Fruit fly (Drosophila melanogaster) whole organism, wandering third instar larva: ENCODE results near the gene CG11986.

ENCODE experiments used
- Abd-B ChIP-seq: fragments of >200 bp; optimal IDR thresholded peaks from 2 replicates; lab custom pipeline; 2017; ENCODE audit warnings: missing biosample characterization, missing genetic modification characterization
- CG32264 ChIP-seq: fragments of 200-800 bp; sonication (Bioruptor generic); optimal IDR thresholded peaks from 2 replicates; lab custom pipeline; 2016; ENCODE audit warnings: missing biosample characterization, missing genetic modification characterization
- CG9705 ChIP-seq: fragments of 200-800 bp; sonication (Bioruptor generic); optimal IDR thresholded peaks from 2 replicates; lab custom pipeline; 2018; ENCODE audit warnings: missing biosample characterization, mild to moderate bottlenecking, missing genetic modification characterization
- CrebA ChIP-seq: fragments of 200-800 bp; sonication (Bioruptor generic); optimal IDR thresholded peaks from 2 replicates; lab custom pipeline; 2016; ENCODE audit warnings: missing biosample characterization, mild to moderate bottlenecking, missing genetic modification characterization, borderline replicate concordance
- Dfd ChIP-seq: fragments of >200 bp; optimal IDR thresholded peaks from 2 replicates; lab custom pipeline; 2017; ENCODE audit warnings: missing biosample characterization, missing genetic modification characterization
- Dif ChIP-seq: fragments of 200-275, 200-300 bp; sonication (Bioruptor generic); optimal IDR thresholded peaks from 2 replicates; lab custom pipeline; 2018; ENCODE audit warnings: missing biosample characterization, missing genetic modification characterization; ENCODE audit not compliant: partially characterized antibody
- GATAd ChIP-seq: sonication (Bioruptor generic); optimal IDR thresholded peaks from 2 replicates; lab custom pipeline; 2016; ENCODE audit warnings: missing biosample characterization, missing genetic modification characterization
- HLH106 ChIP-seq: fragments of 200-800 bp; optimal IDR thresholded peaks from 3 replicates; lab custom pipeline; 2019; ENCODE audit warnings: missing biosample characterization, mild to moderate bottlenecking, missing genetic modification characterization, moderate library complexity
- Hr78 ChIP-seq: fragments of >200 bp; optimal IDR thresholded peaks from 2 replicates; lab custom pipeline; 2017; ENCODE audit warnings: missing biosample characterization, missing genetic modification characterization
- Hr83 ChIP-seq: fragments of 200-300 bp; sonication (Bioruptor generic); optimal IDR thresholded peaks from 2 replicates; lab custom pipeline; 2016; ENCODE audit warnings: missing biosample characterization, mild to moderate bottlenecking, missing genetic modification characterization, moderate library complexity; ENCODE audit not compliant: poor library complexity, severe bottlenecking
- Jra ChIP-seq: sonication (Bioruptor generic); optimal IDR thresholded peaks from 2 replicates; lab custom pipeline; 2016; ENCODE audit warnings: missing biosample characterization, missing genetic modification characterization
- Mio ChIP-seq: sonication (Bioruptor generic); optimal IDR thresholded peaks from 2 replicates; lab custom pipeline; 2016; ENCODE audit warnings: missing biosample characterization, missing genetic modification characterization
- Myc ChIP-seq: fragments of >200 bp; optimal IDR thresholded peaks from 2 replicates; lab custom pipeline; 2017
- N ChIP-seq: fragments of >200 bp; optimal IDR thresholded peaks from 2 replicates; lab custom pipeline; 2018; ENCODE audit warnings: missing biosample characterization, missing external identifiers, missing genetic modification characterization
- OdsH ChIP-seq: fragments of 200-800 bp; sonication (Bioruptor generic); optimal IDR thresholded peaks from 2 replicates; lab custom pipeline; 2016; ENCODE audit warnings: missing biosample characterization, mild to moderate bottlenecking, missing genetic modification characterization
- Rel ChIP-seq, 2 experiments: fragments of 200-800 bp; sonication (Bioruptor generic) in 1 of 2; optimal IDR thresholded peaks; 2 replicates in 1 of 2; 3 replicates in 1 of 2; lab custom pipeline; 2016 to 2019; ENCODE audit warnings: mild to moderate bottlenecking in 2 of 2, missing biosample characterization in 2 of 2, missing genetic modification characterization in 2 of 2, moderate library complexity in 1 of 2
- Sp1 ChIP-seq: fragments of 200-800 bp; sonication (Bioruptor generic); optimal IDR thresholded peaks from 3 replicates; lab custom pipeline; 2019; ENCODE audit warnings: missing biosample characterization, mild to moderate bottlenecking, missing genetic modification characterization, moderate library complexity
- Vsx2 ChIP-seq: fragments of 200-300, 225-300 bp; sonication (Bioruptor generic); optimal IDR thresholded peaks from 2 replicates; lab custom pipeline; 2018; ENCODE audit warnings: missing biosample characterization, missing genetic modification characterization; ENCODE audit not compliant: partially characterized antibody
- br ChIP-seq: fragments of 200-800 bp; sonication (Bioruptor generic); optimal IDR thresholded peaks from 2 replicates; lab custom pipeline; 2016; ENCODE audit warnings: missing biosample characterization, missing genetic modification characterization
- brk ChIP-seq: fragments of 200-800 bp; sonication (Bioruptor generic); optimal IDR thresholded peaks from 2 replicates; lab custom pipeline; 2016; ENCODE audit warnings: missing biosample characterization, mild to moderate bottlenecking, missing genetic modification characterization
- dl ChIP-seq, 2 experiments: fragments of 175-275, 200-275 bp in 1 of 2; fragments of 200-275 bp in 1 of 2; sonication (Bioruptor generic); optimal IDR thresholded peaks; lab custom pipeline; 2018; ENCODE audit warnings: mild to moderate bottlenecking in 2 of 2, missing biosample characterization in 2 of 2, missing genetic modification characterization in 2 of 2, moderate library complexity in 2 of 2; ENCODE audit not compliant: partially characterized antibody in 2 of 2, insufficient read depth in 1 of 2
- ey ChIP-seq: fragments of 200-800 bp; sonication (Bioruptor generic); optimal IDR thresholded peaks from 2 replicates; lab custom pipeline; 2016; ENCODE audit warnings: missing biosample characterization, missing genetic modification characterization
- foxo ChIP-seq, 2 experiments: fragments of 200-800 bp; sonication (Bioruptor generic); optimal IDR thresholded peaks; 2 replicates in 1 of 2; 3 replicates in 1 of 2; lab custom pipeline; 2016 to 2017; ENCODE audit warnings: missing biosample characterization in 2 of 2, missing genetic modification characterization in 2 of 2
- fru ChIP-seq: fragments of 200-800 bp; sonication (Bioruptor generic); optimal IDR thresholded peaks from 3 replicates; lab custom pipeline; 2016; ENCODE audit warnings: missing biosample characterization, mild to moderate bottlenecking, missing genetic modification characterization
- h ChIP-seq: fragments of 200-800 bp; sonication (Bioruptor generic); optimal IDR thresholded peaks from 3 replicates; lab custom pipeline; 2016; ENCODE audit warnings: missing biosample characterization, mild to moderate bottlenecking, missing genetic modification characterization
- jim ChIP-seq: fragments of 175-275, 200-325 bp; sonication (Bioruptor generic); optimal IDR thresholded peaks from 2 replicates; lab custom pipeline; 2016; ENCODE audit warnings: missing biosample characterization, mild to moderate bottlenecking, missing genetic modification characterization
- lola ChIP-seq: fragments of >200 bp; optimal IDR thresholded peaks from 2 replicates; lab custom pipeline; 2017; ENCODE audit warnings: missing biosample characterization, missing genetic modification characterization
- pan ChIP-seq: fragments of >200 bp; optimal IDR thresholded peaks from 2 replicates; lab custom pipeline; 2017
- psq ChIP-seq: fragments of 200-800 bp; sonication (Bioruptor generic); optimal IDR thresholded peaks from 3 replicates; lab custom pipeline; 2017; ENCODE audit warnings: missing biosample characterization, mild to moderate bottlenecking, missing genetic modification characterization, moderate library complexity
- rgr ChIP-seq: fragments of 200-800 bp; sonication (Bioruptor generic); optimal IDR thresholded peaks from 3 replicates; lab custom pipeline; 2016; ENCODE audit warnings: missing biosample characterization, mild to moderate bottlenecking, missing genetic modification characterization
- sage ChIP-seq: fragments of 200-800 bp; sonication (Bioruptor generic); optimal IDR thresholded peaks from 2 replicates; lab custom pipeline; 2016; ENCODE audit warnings: missing biosample characterization, mild to moderate bottlenecking, missing genetic modification characterization
- tai ChIP-seq: sonication (Bioruptor generic); optimal IDR thresholded peaks from 2 replicates; lab custom pipeline; 2016; ENCODE audit warnings: missing biosample characterization, missing genetic modification characterization
- usp ChIP-seq: fragments of >200 bp; optimal IDR thresholded peaks from 2 replicates; lab custom pipeline; 2017; ENCODE audit warnings: missing biosample characterization, missing genetic modification characterization
- woc ChIP-seq: sonication (Bioruptor generic); optimal IDR thresholded peaks from 2 replicates; lab custom pipeline; 2016; ENCODE audit warnings: missing biosample characterization, mild to moderate bottlenecking, missing genetic modification characterization

CG11986 gene

dm6 chr3R:8969301-8969925, 45.8 kb upstream of the CG11986 start:
- no peak for TF ChIP-seq jim (GFP tag; lab: Kevin White, UChicago)
- peak; percentile 28 for TF ChIP-seq fru (GFP tag; lab: Kevin White, UChicago)
- TF ChIP-seq psq (GFP tag; lab: Kevin White, UChicago) = peak; percentile 88

dm6 chr3R:8969926-8970306, 45.3 kb upstream of the CG11986 start:
- TF ChIP-seq OdsH (GFP tag; lab: Kevin White, UChicago) (no peak), dl (GFP tag; optimal IDR thresholded peaks at IDR 0.05; lab: Kevin White, UChicago; ENCODE audit: insufficient read depth in 1 of 2, partially characterized antibody in 2 of 2) (no peak), foxo (GFP tag; optimal IDR thresholded peaks at IDR 0.05; lab: Kevin White, UChicago) (no peak), jim (GFP tag; lab: Kevin White, UChicago) (no peak), fru (GFP tag; lab: Kevin White, UChicago) (no peak), rgr (GFP tag; lab: Kevin White, UChicago) (no peak), HLH106 (tag; lab: Kevin White, UChicago) (no peak)

dm6 chr3R:8970707-8971106, 44.5 kb upstream of the CG11986 start:
- no peak for TF ChIP-seq N
- TF ChIP-seq, all 38 proteins: peak for 0

dm6 chr3R:8971794-8972193, 43.5 kb upstream of the CG11986 start:
- TF ChIP-seq CrebA (no peak), psq (GFP tag; lab: Kevin White, UChicago) (peak; percentile 43)

dm6 chr3R:8976073-8976593, 39.1 kb upstream of the CG11986 start:
- TF ChIP-seq ey (GFP tag; lab: Kevin White, UChicago) (no peak), Hr78 (GFP tag; lab: Kevin White, UChicago) (no peak), Abd-B (GFP tag; lab: Kevin White, UChicago) (no peak), lola (GFP tag; lab: Kevin White, UChicago) (no peak), CrebA (no peak), Mio (GFP tag; lab: Kevin White, UChicago) (no peak), sage (GFP tag; lab: Kevin White, UChicago) (no peak), usp (GFP tag; lab: Kevin White, UChicago) (no peak), Dif (GFP tag; lab: Kevin White, UChicago) (no peak), Jra (GFP tag; lab: Kevin White, UChicago) (no peak)

dm6 chr3R:8978768-8979167, 36.5 kb upstream of the CG11986 start:
- TF ChIP-seq tai (GFP tag; lab: Kevin White, UChicago) (peak; percentile 38), CG9705 (GFP tag; lab: Kevin White, UChicago) (no peak), CrebA (no peak), OdsH (GFP tag; lab: Kevin White, UChicago) (peak; percentile 32), sage (GFP tag; lab: Kevin White, UChicago) (peak; percentile 52), HLH106 (tag; lab: Kevin White, UChicago) (peak; percentile 58), rgr (GFP tag; lab: Kevin White, UChicago) (peak; percentile 65), foxo (GFP tag; optimal IDR thresholded peaks at IDR 0.05; lab: Kevin White, UChicago) (peak in 1 of 2 experiments; percentile 69), pan (lab: Kevin White, UChicago) (no peak), N (no peak), Rel (GFP tag; optimal IDR thresholded peaks at IDR 0.05; lab: Kevin White, UChicago) (peak; percentile 42), Rel (tag; optimal IDR thresholded peaks at IDR 0.05; lab: Kevin White, UChicago) (no peak), CG32264 (GFP tag; lab: Kevin White, UChicago) (peak; percentile 6), h (peak; percentile 74), Myc (no peak), br (GFP tag; lab: Kevin White, UChicago) (peak; percentile 40), Hr83 (GFP tag; lab: Kevin White, UChicago) (no peak), Dif (GFP tag; lab: Kevin White, UChicago) (no peak), Sp1 (peak; percentile 78), ey (GFP tag; lab: Kevin White, UChicago) (peak; percentile 58), GATAd (GFP tag; lab: Kevin White, UChicago) (no peak), lola (GFP tag; lab: Kevin White, UChicago) (no peak), brk (GFP tag; lab: Kevin White, UChicago) (peak; percentile 57), Hr78 (GFP tag; lab: Kevin White, UChicago) (no peak), usp (GFP tag; lab: Kevin White, UChicago) (no peak), Abd-B (GFP tag; lab: Kevin White, UChicago) (no peak), jim (GFP tag; lab: Kevin White, UChicago) (no peak), Mio (GFP tag; lab: Kevin White, UChicago) (no peak), Dfd (GFP tag; lab: Kevin White, UChicago) (no peak), Vsx2 (GFP tag; lab: Kevin White, UChicago) (no peak), dl (GFP tag; optimal IDR thresholded peaks at IDR 0.05; lab: Kevin White, UChicago; ENCODE audit: insufficient read depth in 1 of 2, partially characterized antibody in 2 of 2) (no peak), woc (GFP tag; lab: Kevin White, UChicago) (peak; percentile 67), psq (GFP tag; lab: Kevin White, UChicago) (peak; percentile 64), Jra (GFP tag; lab: Kevin White, UChicago) (no peak), fru (GFP tag; lab: Kevin White, UChicago) (peak; percentile 73)
